Worm (Caenorhabditis elegans) whole organism, L4/young adult: Measurements from ENCODE around the gene F09G2.1.

ENCODE experiments used
- W03F9.2 ChIP-seq: fragments of 150-350 bp; optimal IDR thresholded peaks from 2 replicates; lab custom pipeline; 2014; ENCODE audit warnings: missing biosample characterization, missing genetic modification characterization
- dao-5 ChIP-seq: sonication (generic microtip); optimal IDR thresholded peaks from 2 replicates; lab custom pipeline; 2016; ENCODE audit warnings: missing genotype, missing genetic modification characterization, moderate library complexity, missing compliant biosample characterization
- him-1 ChIP-seq: sonication (generic microtip); optimal IDR thresholded peaks from 2 replicates; lab custom pipeline; 2016; ENCODE audit warnings: missing genotype, missing genetic modification reagents, missing genetic modification characterization, missing compliant biosample characterization

- no peak for TF ChIP-seq W03F9.2 (tag; lab: Kevin White, UChicago)
- TF ChIP-seq him-1 (tag; lab: Kevin White, UChicago) = no peak
- TF ChIP-seq dao-5 (tag; lab: Kevin White, UChicago) = no peak
Observed at ce11 chrV:7248227-7248953, 48.4 kb downstream of the F09G2.1 start.
